Worm (Caenorhabditis elegans) whole organism, late embryonic: ENCODE results near the gene agt-2.

Experiments used
- ceh-31 ChIP-seq: sonication (generic microtip); optimal IDR thresholded peaks from 2 replicates; lab custom pipeline; 2016; ENCODE audit warnings: missing genetic modification characterization, missing compliant biosample characterization
- hlh-30 ChIP-seq: sonication (generic microtip); optimal IDR thresholded peaks from 2 replicates; lab custom pipeline; 2017; ENCODE audit warnings: antibody characterized with exemption, missing genetic modification characterization, missing compliant biosample characterization; ENCODE audit not compliant: insufficient read depth
- nhr-11 ChIP-seq: fragments of 150-350 bp; optimal IDR thresholded peaks from 2 replicates; lab custom pipeline; 2014; ENCODE audit warnings: missing biosample characterization, missing genetic modification characterization
- nhr-232 ChIP-seq: sonication (generic microtip); optimal IDR thresholded peaks from 2 replicates; lab custom pipeline; 2016; ENCODE audit warnings: missing genetic modification characterization, missing compliant biosample characterization
- pqm-1 ChIP-seq: sonication (generic microtip); optimal IDR thresholded peaks from 2 replicates; lab custom pipeline; 2016; ENCODE audit warnings: missing genetic modification characterization, missing compliant biosample characterization
- unc-3 ChIP-seq, 2 experiments: fragments of 200-800 bp in 1 of 2; sonication (Bioruptor generic) in 1 of 2; sonication (generic microtip) in 1 of 2; conservative IDR thresholded peaks in 1 of 2; optimal IDR thresholded peaks in 1 of 2; 2 replicates each; pipeline versions ENCODE4 v1.3.6 to Lab custom; 2016 to 2022; ENCODE audit warnings: missing compliant biosample characterization in 2 of 2, missing genetic modification characterization in 2 of 2, missing genetic modification reagents in 1 of 2

- no peak for TF ChIP-seq hlh-30 (tag; lab: Kevin White, UChicago)
- TF ChIP-seq nhr-232 = peak; percentile 50
- no peak for TF ChIP-seq unc-3 (GFP tag; conservative IDR thresholded peaks at IDR 0.05; lab: Robert Waterston, UW)
- TF ChIP-seq unc-3 (tag; optimal IDR thresholded peaks at IDR 0.05; lab: Kevin White, UChicago) = no peak
- TF ChIP-seq nhr-11 = no peak
- no peak for TF ChIP-seq pqm-1 (tag; lab: Kevin White, UChicago)
- TF ChIP-seq ceh-31 (tag; lab: Kevin White, UChicago) = peak; percentile 11
Observed at ce11 chrII:5399201-5399600, 25.6 kb upstream of the agt-2 start, which contains the start of gene mog-5.
